Worm (Caenorhabditis elegans) whole organism, L2 larva: ENCODE results near the gene nhr-290.

Source experiments
- Y55F3AM.14 ChIP-seq: fragments of 200-800 bp; sonication (Bioruptor generic); optimal IDR thresholded peaks from 2 replicates; lab custom pipeline; 2018; ENCODE audit warnings: mild to moderate bottlenecking, missing genetic modification characterization, missing compliant biosample characterization
- ama-1 ChIP-seq: fragments of 150-350 bp; optimal IDR thresholded peaks from 2 replicates; lab custom pipeline; 2018; ENCODE audit warnings: inconsistent platforms
- ceh-82 ChIP-seq: fragments of 150-350 bp; optimal IDR thresholded peaks from 2 replicates; lab custom pipeline; 2014; ENCODE audit warnings: missing biosample characterization, missing genetic modification characterization
- dmd-4 ChIP-seq: sonication (generic microtip); optimal IDR thresholded peaks from 2 replicates; lab custom pipeline; 2017; ENCODE audit warnings: missing biosample characterization, missing genetic modification characterization
- egl-27 ChIP-seq: sonication (generic microtip); optimal IDR thresholded peaks from 3 replicates; lab custom pipeline; 2017; ENCODE audit warnings: missing biosample characterization, missing genetic modification reagents, missing genetic modification characterization
- elt-1 ChIP-seq: fragments of 150-350 bp; optimal IDR thresholded peaks from 2 replicates; lab custom pipeline; 2014; ENCODE audit warnings: missing biosample characterization, missing genetic modification characterization
- nhr-12 ChIP-seq: fragments of 150-350 bp; optimal IDR thresholded peaks from 2 replicates; lab custom pipeline; 2014; ENCODE audit warnings: missing biosample characterization, missing genetic modification characterization
- nhr-237 ChIP-seq: fragments of 150-350 bp; optimal IDR thresholded peaks from 2 replicates; lab custom pipeline; 2014; ENCODE audit warnings: missing biosample characterization, missing genetic modification characterization
- nhr-77 ChIP-seq: fragments of 150-350 bp; optimal IDR thresholded peaks from 2 replicates; lab custom pipeline; 2014; ENCODE audit warnings: missing biosample characterization, missing genetic modification characterization
- unc-39 ChIP-seq: fragments of 150-350 bp; optimal IDR thresholded peaks from 2 replicates; lab custom pipeline; 2014; ENCODE audit warnings: missing biosample characterization, missing genetic modification characterization
- unc-62 ChIP-seq: fragments of 150-350 bp; optimal IDR thresholded peaks from 2 replicates; lab custom pipeline; 2014; ENCODE audit warnings: missing biosample characterization, missing genetic modification reagents, missing genetic modification characterization
- ztf-11 ChIP-seq: sonication (generic microtip); optimal IDR thresholded peaks from 2 replicates; lab custom pipeline; 2017; ENCODE audit warnings: missing biosample characterization, missing genetic modification characterization

DNA sequence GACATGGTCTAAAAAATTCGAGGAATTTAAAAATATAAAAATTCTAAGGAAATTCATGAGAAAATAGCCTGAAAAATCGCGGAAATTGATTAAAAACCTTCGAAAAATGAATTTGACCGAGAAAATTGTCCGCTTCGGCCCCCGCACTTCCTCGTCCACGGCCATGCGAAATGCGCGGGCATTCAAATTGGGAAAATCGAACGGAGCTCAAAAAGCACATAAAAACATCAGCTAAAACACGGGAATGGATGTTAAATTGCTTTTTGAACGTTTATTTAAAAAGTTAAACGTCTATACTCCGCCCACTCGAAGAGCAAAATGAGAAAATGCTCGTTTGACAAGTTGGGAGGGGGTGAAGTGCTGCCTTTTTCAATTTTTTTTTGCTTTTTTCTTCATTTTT, 29.1 kb downstream of the nhr-290 start, which contains the start of gene F53E10.6:
- no peak for TF ChIP-seq dmd-4 (tag; lab: Kevin White, UChicago)
- TF ChIP-seq ceh-82, result no peak
- TF ChIP-seq Y55F3AM.14 (GFP tag; lab: Kevin White, UChicago), result no peak
- TF ChIP-seq nhr-237 (tag; lab: Kevin White, UChicago), result no peak
- no peak for TF ChIP-seq ama-1 (lab: Kevin White, UChicago)
- no peak for TF ChIP-seq elt-1 (tag; lab: Kevin White, UChicago)
- no peak for TF ChIP-seq nhr-12 (tag; lab: Kevin White, UChicago)
- no peak for TF ChIP-seq nhr-77 (tag; lab: Kevin White, UChicago)
- TF ChIP-seq unc-39 (tag; lab: Kevin White, UChicago), result no peak
- no peak for TF ChIP-seq egl-27
- no peak for TF ChIP-seq unc-62 (GFP tag; lab: Kevin White, UChicago)
- no peak for TF ChIP-seq ztf-11 (tag; lab: Kevin White, UChicago)
